Fruit fly (Drosophila melanogaster) whole organism, embryonic: Measurements from ENCODE around the gene Klp68D.

Experiments used
- Atf-2 ChIP-seq: fragments of 200-800 bp; sonication (Bioruptor generic); optimal IDR thresholded peaks from 2 replicates; lab custom pipeline; 2016; ENCODE audit warnings: missing biosample characterization, missing genetic modification characterization
- Atf3 ChIP-seq: fragments of 200-800 bp; sonication (Bioruptor generic); optimal IDR thresholded peaks from 3 replicates; lab custom pipeline; 2016; ENCODE audit warnings: missing biosample characterization, missing genetic modification characterization
- Bgb ChIP-seq: fragments of 200-800 bp; sonication (Bioruptor generic); IDR thresholded peaks from 2 replicates; pipeline ENCODE4 v1.3.6; 2022; ENCODE audit warnings: missing biosample characterization, missing genetic modification characterization; ENCODE audit not compliant: partially characterized antibody
- Blimp-1 ChIP-seq: fragments of 200-800 bp; sonication (Bioruptor generic); optimal IDR thresholded peaks from 3 replicates; lab custom pipeline; 2018; ENCODE audit warnings: missing biosample characterization, missing genetic modification characterization, mild to moderate bottlenecking, moderate library complexity, missing genetic modification reagents
- CG10979 ChIP-seq: fragments of 200-800 bp; sonication (Bioruptor generic); optimal IDR thresholded peaks from 2 replicates; lab custom pipeline; 2018; ENCODE audit warnings: missing biosample characterization, mild to moderate bottlenecking, missing genetic modification characterization, moderate library complexity
- CG11085 ChIP-seq: fragments of 200-800 bp; sonication (Bioruptor generic); IDR thresholded peaks from 2 replicates; pipeline ENCODE4 v1.3.6; 2022; ENCODE audit warnings: missing biosample characterization, missing genetic modification characterization
- CG1603 ChIP-seq: fragments of 200-800 bp; sonication (Bioruptor generic); optimal IDR thresholded peaks from 2 replicates; lab custom pipeline; 2019; ENCODE audit warnings: missing biosample characterization, mild to moderate bottlenecking, missing genetic modification characterization, moderate library complexity
- CG18476 ChIP-seq: fragments of 200-800 bp; sonication (Bioruptor generic); optimal IDR thresholded peaks from 2 replicates; lab custom pipeline; 2016; ENCODE audit warnings: missing biosample characterization, mild to moderate bottlenecking, missing genetic modification characterization
- CG18619 ChIP-seq: fragments of 200-800 bp; sonication (Bioruptor generic); optimal IDR thresholded peaks from 3 replicates; lab custom pipeline; 2017; ENCODE audit warnings: missing biosample characterization, mild to moderate bottlenecking, missing genetic modification characterization
- CG30020 ChIP-seq: fragments of 200-800 bp; optimal IDR thresholded peaks from 2 replicates; lab custom pipeline; 2019; ENCODE audit warnings: missing biosample characterization, mild to moderate bottlenecking, missing genetic modification characterization, moderate library complexity
- CG30431 ChIP-seq: fragments of 200-800 bp; sonication (Bioruptor generic); optimal IDR thresholded peaks from 2 replicates; lab custom pipeline; 2017; ENCODE audit warnings: missing biosample characterization, missing genetic modification characterization
- CG3065 ChIP-seq: fragments of 200-800 bp; sonication (Bioruptor generic); optimal IDR thresholded peaks from 2 replicates; lab custom pipeline; 2016; ENCODE audit warnings: missing biosample characterization, missing genetic modification characterization
- CG33557 ChIP-seq: fragments of 200-800 bp; sonication (Bioruptor generic); optimal IDR thresholded peaks from 2 replicates; lab custom pipeline; 2019; ENCODE audit warnings: missing biosample characterization, mild to moderate bottlenecking, missing genetic modification characterization, moderate library complexity
- CG6689 ChIP-seq: fragments of 200-800 bp; sonication (Bioruptor generic); IDR thresholded peaks from 2 replicates; pipeline ENCODE4 v1.3.6; 2022; ENCODE audit warnings: missing biosample characterization, missing genetic modification characterization
- CG7963 ChIP-seq: fragments of 200-800 bp; sonication (Bioruptor generic); IDR thresholded peaks from 3 replicates; pipeline ENCODE4 v1.3.6; 2022; ENCODE audit warnings: missing biosample characterization, missing genetic modification characterization; ENCODE audit not compliant: partially characterized antibody
- CG9797 ChIP-seq: fragments of 200-800 bp; sonication (Bioruptor generic); optimal IDR thresholded peaks from 3 replicates; lab custom pipeline; 2018; ENCODE audit warnings: missing biosample characterization, mild to moderate bottlenecking, missing genetic modification characterization
- CHES-1-like ChIP-seq: fragments of 200-800 bp; sonication (Bioruptor generic); optimal IDR thresholded peaks from 2 replicates; lab custom pipeline; 2016; ENCODE audit warnings: missing biosample characterization, missing genetic modification characterization
- Camta ChIP-seq: fragments of 200-800 bp; sonication (Bioruptor generic); optimal IDR thresholded peaks from 2 replicates; lab custom pipeline; 2016; ENCODE audit warnings: missing biosample characterization, missing genetic modification characterization
- CoRest ChIP-seq: fragments of 200-800 bp; sonication (Bioruptor generic); optimal IDR thresholded peaks from 3 replicates; lab custom pipeline; 2018; ENCODE audit warnings: missing biosample characterization, mild to moderate bottlenecking, missing genetic modification characterization, moderate library complexity
- D ChIP-seq, 2 experiments: fragments of 200-800 bp in 1 of 2; fragments of >200 bp in 1 of 2; sonication (Bioruptor generic) in 1 of 2; optimal IDR thresholded peaks; 2 replicates in 1 of 2; 3 replicates in 1 of 2; lab custom pipeline; 2017; ENCODE audit warnings: mild to moderate bottlenecking in 1 of 2, missing biosample characterization in 1 of 2, missing genetic modification characterization in 1 of 2, missing genetic modification reagents in 1 of 2
- Deaf1 ChIP-seq: fragments of 200-800 bp; optimal IDR thresholded peaks from 3 replicates; lab custom pipeline; 2019; ENCODE audit warnings: missing biosample characterization, mild to moderate bottlenecking, missing genetic modification characterization, moderate library complexity
- Dll ChIP-seq: fragments of 200-800 bp; sonication (Bioruptor generic); IDR thresholded peaks from 4 replicates; pipeline ENCODE4 v1.3.6; 2022; ENCODE audit warnings: missing biosample characterization, missing genetic modification characterization; ENCODE audit not compliant: partially characterized antibody
- Elba2 ChIP-seq: fragments of 200-800 bp; sonication (Bioruptor generic); optimal IDR thresholded peaks from 3 replicates; lab custom pipeline; 2016; ENCODE audit warnings: missing biosample characterization, missing genetic modification characterization
- H15 ChIP-seq: fragments of 200-800 bp; sonication (Bioruptor generic); IDR thresholded peaks from 3 replicates; pipeline ENCODE4 v1.3.6; 2022; ENCODE audit warnings: missing biosample characterization, missing genetic modification characterization
- HLHmδ ChIP-seq: fragments of 200-800 bp; sonication (Bioruptor generic); optimal IDR thresholded peaks from 2 replicates; lab custom pipeline; 2018; ENCODE audit warnings: missing biosample characterization, mild to moderate bottlenecking, missing genetic modification characterization, moderate library complexity
- Lhr ChIP-seq: fragments of 200-800 bp; sonication (Bioruptor generic); optimal IDR thresholded peaks from 3 replicates; lab custom pipeline; 2017; ENCODE audit warnings: mild to moderate bottlenecking, missing biosample characterization, missing genetic modification reagents, missing genetic modification characterization
- MBD-R2 ChIP-seq: fragments of 200-800 bp; sonication (Bioruptor generic); IDR thresholded peaks from 2 replicates; pipeline ENCODE4 v1.3.6; 2022; ENCODE audit warnings: missing biosample characterization, missing genetic modification characterization
- Neu2 ChIP-seq: fragments of 200-800 bp; sonication (Bioruptor generic); optimal IDR thresholded peaks from 3 replicates; lab custom pipeline; 2016; ENCODE audit warnings: missing biosample characterization, missing genetic modification characterization, borderline replicate concordance
- Oli ChIP-seq: fragments of 200-800 bp; sonication (Bioruptor generic); optimal IDR thresholded peaks from 2 replicates; lab custom pipeline; 2018; ENCODE audit warnings: missing biosample characterization, mild to moderate bottlenecking, missing genetic modification characterization, moderate library complexity
- Rfx ChIP-seq: fragments of 200-800 bp; sonication (Bioruptor generic); IDR thresholded peaks from 2 replicates; pipeline ENCODE4 v1.3.6; 2022; ENCODE audit warnings: missing biosample characterization, missing genetic modification characterization
- Taf1 ChIP-seq: fragments of 200-800 bp; sonication (Bioruptor generic); IDR thresholded peaks from 2 replicates; pipeline ENCODE4 v1.3.6; 2022; ENCODE audit warnings: missing biosample characterization, missing genetic modification characterization
- YL-1 ChIP-seq: fragments of 200-800 bp; sonication (Bioruptor generic); optimal IDR thresholded peaks from 3 replicates; lab custom pipeline; 2017; ENCODE audit warnings: missing biosample characterization, mild to moderate bottlenecking, missing genetic modification characterization
- aop ChIP-seq: fragments of 200-800 bp; sonication (Bioruptor generic); IDR thresholded peaks from 2 replicates; pipeline ENCODE4 v1.3.6; 2022; ENCODE audit warnings: missing biosample characterization, missing genetic modification characterization
- bab2 ChIP-seq: fragments of 200-800 bp; sonication (Bioruptor generic); optimal IDR thresholded peaks from 2 replicates; lab custom pipeline; 2016; ENCODE audit warnings: missing biosample characterization, missing genetic modification characterization
- bcd ChIP-seq: fragments of 200-800 bp; sonication (Bioruptor generic); optimal IDR thresholded peaks from 2 replicates; lab custom pipeline; 2017; ENCODE audit warnings: missing biosample characterization, mild to moderate bottlenecking, missing genetic modification characterization
- caup ChIP-seq: fragments of 200-800 bp; sonication (Bioruptor generic); optimal IDR thresholded peaks from 3 replicates; lab custom pipeline; 2017; ENCODE audit warnings: missing biosample characterization, mild to moderate bottlenecking, missing genetic modification characterization, moderate library complexity; ENCODE audit not compliant: severe bottlenecking
- chinmo ChIP-seq: fragments of 200-800 bp; sonication (Bioruptor generic); IDR thresholded peaks from 4 replicates; pipeline ENCODE4 v1.3.6; 2022; ENCODE audit warnings: missing biosample characterization, missing genetic modification characterization; ENCODE audit not compliant: partially characterized antibody
- insv ChIP-seq, 2 experiments: fragments of 200-800 bp; sonication (Bioruptor generic); optimal IDR thresholded peaks; 3 replicates each; lab custom pipeline; 2016 to 2018; ENCODE audit warnings: missing biosample characterization in 2 of 2, missing genetic modification characterization in 2 of 2
- jigr1 ChIP-seq: fragments of 200-800 bp; sonication (Bioruptor generic); IDR thresholded peaks from 3 replicates; pipeline ENCODE4 v1.3.6; 2022; ENCODE audit warnings: missing biosample characterization, missing genetic modification characterization
- jing ChIP-seq: fragments of 200-800 bp; sonication (Bioruptor generic); optimal IDR thresholded peaks from 2 replicates; lab custom pipeline; 2018; ENCODE audit warnings: missing biosample characterization, mild to moderate bottlenecking, missing genetic modification characterization
- mirr ChIP-seq: fragments of 200-800 bp; sonication (Bioruptor generic); optimal IDR thresholded peaks from 3 replicates; lab custom pipeline; 2018; ENCODE audit warnings: missing biosample characterization, mild to moderate bottlenecking, missing genetic modification characterization
- phol ChIP-seq: fragments of 200-800 bp; sonication (Bioruptor generic); optimal IDR thresholded peaks from 3 replicates; lab custom pipeline; 2018; ENCODE audit warnings: missing biosample characterization, mild to moderate bottlenecking, missing genetic modification characterization, moderate library complexity
- rib ChIP-seq: fragments of 200-800 bp; sonication (Bioruptor generic); IDR thresholded peaks from 2 replicates; pipeline ENCODE4 v1.3.6; 2022; ENCODE audit warnings: missing biosample characterization, missing genetic modification characterization
- sens-2 ChIP-seq: fragments of 200-800 bp; sonication (Bioruptor generic); IDR thresholded peaks from 2 replicates; pipeline ENCODE4 v1.3.6; 2022; ENCODE audit warnings: missing biosample characterization, missing genetic modification characterization
- sisA ChIP-seq: fragments of 200-800 bp; sonication (Bioruptor generic); IDR thresholded peaks from 2 replicates; pipeline ENCODE4 v1.3.6; 2022; ENCODE audit warnings: missing biosample characterization, missing genetic modification characterization
- slbo ChIP-seq: fragments of 200-800 bp; sonication (Bioruptor generic); IDR thresholded peaks from 2 replicates; pipeline ENCODE4 v1.3.6; 2022; ENCODE audit warnings: missing biosample characterization, missing genetic modification characterization
- sna ChIP-seq: fragments of 200-800 bp; sonication (Bioruptor generic); IDR thresholded peaks from 2 replicates; pipeline ENCODE4 v1.3.6; 2022; ENCODE audit warnings: missing biosample characterization, missing genetic modification characterization; ENCODE audit not compliant: partially characterized antibody
- stc ChIP-seq: fragments of 200-800 bp; sonication (Bioruptor generic); IDR thresholded peaks from 2 replicates; pipeline ENCODE4 v1.3.6; 2022; ENCODE audit warnings: missing biosample characterization, missing genetic modification characterization
- tap ChIP-seq: fragments of 200-800 bp; optimal IDR thresholded peaks from 3 replicates; lab custom pipeline; 2019; ENCODE audit warnings: missing biosample characterization, mild to moderate bottlenecking, missing genetic modification characterization, moderate library complexity
- wek ChIP-seq: fragments of 200-800 bp; sonication (Bioruptor generic); optimal IDR thresholded peaks from 3 replicates; lab custom pipeline; 2018; ENCODE audit warnings: missing biosample characterization, mild to moderate bottlenecking, missing genetic modification characterization, moderate library complexity

Klp68D gene

dm6 chr3L:11815220-11815797 lies 19.9 kb downstream of the Klp68D start, which contains the start of gene CG14130 (continued):
- TF ChIP-seq CG30020 (tag; lab: Kevin White, UChicago) (no peak), CG18619 (GFP tag; lab: Kevin White, UChicago) (no peak), sna (peak; percentile 96), Neu2 (GFP tag; lab: Kevin White, UChicago) (no peak), jing (no peak), Taf1 (GFP tag; lab: Robert Waterston, UW) (no peak), Bgb (GFP tag; lab: Robert Waterston, UW) (peak; percentile 95), Oli (no peak), CG10979 (tag; lab: Kevin White, UChicago) (no peak), Camta (no peak), CG3065 (GFP tag; lab: Kevin White, UChicago) (no peak), sisA (GFP tag; lab: Robert Waterston, UW) (no peak), aop (GFP tag; lab: Robert Waterston, UW) (no peak), CG9797 (GFP tag; lab: Kevin White, UChicago) (peak; percentile 4), Rfx (GFP tag; lab: Robert Waterston, UW) (no peak), caup (GFP tag; lab: Kevin White, UChicago) (no peak), stc (GFP tag; lab: Robert Waterston, UW) (no peak), CG30431 (GFP tag; lab: Kevin White, UChicago) (no peak), HLHmδ (GFP tag; lab: Kevin White, UChicago) (no peak), CHES-1-like (GFP tag; lab: Kevin White, UChicago) (no peak), tap (no peak), CG18476 (no peak), sens-2 (GFP tag; lab: Robert Waterston, UW) (no peak), H15 (GFP tag; lab: Robert Waterston, UW) (no peak), Lhr (GFP tag; lab: Kevin White, UChicago) (no peak), CG6689 (GFP tag; lab: Robert Waterston, UW) (no peak), CG7963 (GFP tag; lab: Robert Waterston, UW) (peak; percentile 91), Deaf1 (tag; lab: Kevin White, UChicago) (no peak), MBD-R2 (GFP tag; lab: Robert Waterston, UW) (peak; percentile 92), chinmo (GFP tag; lab: Robert Waterston, UW) (peak; percentile 92), phol (tag; lab: Kevin White, UChicago) (peak; percentile 1), wek (GFP tag; lab: Kevin White, UChicago) (no peak), Blimp-1 (GFP tag; lab: Kevin White, UChicago) (no peak), mirr (GFP tag; lab: Kevin White, UChicago) (no peak), Elba2 (GFP tag; lab: Kevin White, UChicago) (peak; percentile 62), rib (GFP tag; lab: Robert Waterston, UW) (no peak), CG1603 (no peak), Dll (peak; percentile 94), slbo (GFP tag; lab: Robert Waterston, UW) (no peak), D (optimal IDR thresholded peaks at IDR 0.05; lab: Kevin White, UChicago) (no peak), D (GFP tag; optimal IDR thresholded peaks at IDR 0.05; lab: Kevin White, UChicago) (no peak), bab2 (GFP tag; lab: Kevin White, UChicago) (no peak), CG33557 (GFP tag; lab: Kevin White, UChicago) (no peak), jigr1 (no peak), YL-1 (peak; percentile 6), Atf3 (GFP tag; lab: Kevin White, UChicago) (no peak), insv (GFP tag; optimal IDR thresholded peaks at IDR 0.05; lab: Kevin White, UChicago) (no peak), CoRest (tag; lab: Kevin White, UChicago) (no peak), Atf-2 (no peak), CG11085 (GFP tag; lab: Robert Waterston, UW) (no peak), bcd (GFP tag; lab: Kevin White, UChicago) (peak; percentile 76)
